Worm (Caenorhabditis elegans) whole organism, L3 larva: Measurements from ENCODE around the gene F39B3.3.
"Not testable (repeated sequence)": the region's sequence is repeated elsewhere in the genome, so short reads cannot be mapped to it uniquely, and the experiment has no call there.

ENCODE experiments used
- R02D3.7 ChIP-seq: fragments of 150-350 bp; optimal IDR thresholded peaks from 2 replicates; lab custom pipeline; 2014; ENCODE audit warnings: missing biosample characterization, missing genetic modification characterization
- ZK546.5 ChIP-seq: sonication (generic microtip); optimal IDR thresholded peaks from 2 replicates; lab custom pipeline; 2017; ENCODE audit warnings: missing biosample characterization, missing genetic modification characterization
- ama-1 ChIP-seq: fragments of 150-350 bp; optimal IDR thresholded peaks from 2 replicates; lab custom pipeline; 2018
- ceh-28 ChIP-seq: fragments of 150-350 bp; optimal IDR thresholded peaks from 2 replicates; lab custom pipeline; 2014; ENCODE audit warnings: missing biosample characterization, missing genetic modification reagents, missing genetic modification characterization
- ceh-9 ChIP-seq: sonication (generic microtip); optimal IDR thresholded peaks from 2 replicates; lab custom pipeline; 2018; ENCODE audit warnings: missing biosample characterization, missing genetic modification characterization
- daf-12 ChIP-seq: fragments of 150-350 bp; optimal IDR thresholded peaks from 2 replicates; lab custom pipeline; 2014; ENCODE audit warnings: missing biosample characterization, missing genetic modification reagents, missing genetic modification characterization
- egl-5 ChIP-seq: fragments of 150-350 bp; optimal IDR thresholded peaks from 2 replicates; lab custom pipeline; 2017; ENCODE audit warnings: missing biosample characterization, missing genetic modification reagents, missing genetic modification characterization, inconsistent platforms
- elt-1 ChIP-seq: fragments of 150-350 bp; optimal IDR thresholded peaks from 2 replicates; lab custom pipeline; 2014; ENCODE audit warnings: missing biosample characterization, missing genetic modification characterization
- elt-3 ChIP-seq, 3 experiments: fragments of 150-350 bp in 1 of 3; sonication (generic microtip) in 2 of 3; optimal IDR thresholded peaks; 2 replicates in 2 of 3; 4 replicates in 1 of 3; lab custom pipeline; 2014 to 2017; ENCODE audit warnings: missing biosample characterization in 3 of 3, missing genetic modification characterization in 3 of 3
- eor-1 ChIP-seq, 2 experiments: fragments of 150-350 bp; optimal IDR thresholded peaks; 2 replicates each; lab custom pipeline; 2014 to 2018; ENCODE audit warnings: missing biosample characterization in 2 of 2, missing genetic modification characterization in 2 of 2
- fkh-10 ChIP-seq: sonication (generic microtip); optimal IDR thresholded peaks from 2 replicates; lab custom pipeline; 2017; ENCODE audit warnings: missing biosample characterization, missing genetic modification reagents, missing genetic modification characterization
- hmg-11 ChIP-seq: sonication (generic microtip); optimal IDR thresholded peaks from 2 replicates; lab custom pipeline; 2016; ENCODE audit warnings: missing genetic modification characterization, missing compliant biosample characterization
- jun-1 ChIP-seq: fragments of 150-350 bp; optimal IDR thresholded peaks from 2 replicates; lab custom pipeline; 2014; ENCODE audit warnings: missing biosample characterization, missing genetic modification reagents, missing genetic modification characterization
- lin-15B ChIP-seq: fragments of 150-350 bp; optimal IDR thresholded peaks from 2 replicates; lab custom pipeline; 2014; ENCODE audit warnings: missing biosample characterization, missing genetic modification characterization
- lin-39 ChIP-seq: fragments of 150-350 bp; optimal IDR thresholded peaks from 2 replicates; lab custom pipeline; 2018; ENCODE audit warnings: missing biosample characterization, missing genetic modification reagents, missing genetic modification characterization
- lsy-12 ChIP-seq: sonication (generic microtip); optimal IDR thresholded peaks from 2 replicates; lab custom pipeline; 2016; ENCODE audit warnings: mild to moderate bottlenecking, missing genetic modification characterization, missing compliant biosample characterization
- mdl-1 ChIP-seq: fragments of 150-350 bp; optimal IDR thresholded peaks from 2 replicates; lab custom pipeline; 2014; ENCODE audit warnings: missing biosample characterization, missing genetic modification characterization
- nhr-11 ChIP-seq: fragments of 150-350 bp; optimal IDR thresholded peaks from 2 replicates; lab custom pipeline; 2014; ENCODE audit warnings: missing biosample characterization, missing genetic modification characterization
- nhr-12 ChIP-seq: fragments of 150-350 bp; optimal IDR thresholded peaks from 2 replicates; lab custom pipeline; 2014; ENCODE audit warnings: missing biosample characterization, missing genetic modification characterization
- nhr-23 ChIP-seq: fragments of 150-350 bp; optimal IDR thresholded peaks from 2 replicates; lab custom pipeline; 2014; ENCODE audit warnings: missing biosample characterization, missing genetic modification reagents, missing genetic modification characterization
- nhr-237 ChIP-seq: fragments of 150-350 bp; optimal IDR thresholded peaks from 2 replicates; lab custom pipeline; 2014; ENCODE audit warnings: missing biosample characterization, missing genetic modification characterization
- nhr-25 ChIP-seq: sonication (generic microtip); optimal IDR thresholded peaks from 2 replicates; lab custom pipeline; 2017; ENCODE audit warnings: missing biosample characterization, missing genetic modification characterization
- nhr-28 ChIP-seq: fragments of 150-350 bp; optimal IDR thresholded peaks from 2 replicates; lab custom pipeline; 2014; ENCODE audit warnings: missing biosample characterization, missing genetic modification characterization
- nhr-43 ChIP-seq: sonication (generic microtip); optimal IDR thresholded peaks from 2 replicates; lab custom pipeline; 2016; ENCODE audit warnings: mild to moderate bottlenecking, missing genetic modification characterization, missing compliant biosample characterization; ENCODE audit not compliant: poor library complexity, severe bottlenecking
- nhr-67 ChIP-seq: fragments of 150-350 bp; optimal IDR thresholded peaks from 2 replicates; lab custom pipeline; 2014; ENCODE audit warnings: missing biosample characterization, missing genetic modification characterization
- nhr-76 ChIP-seq: fragments of 150-350 bp; sonication (generic microtip); optimal IDR thresholded peaks from 5 replicates; lab custom pipeline; 2014; ENCODE audit warnings: missing biosample characterization, missing genetic modification characterization
- nhr-77 ChIP-seq: fragments of 150-350 bp; optimal IDR thresholded peaks from 2 replicates; lab custom pipeline; 2014; ENCODE audit warnings: missing biosample characterization, missing genetic modification characterization
- pha-4 ChIP-seq: fragments of 150-350 bp; optimal IDR thresholded peaks from 2 replicates; lab custom pipeline; 2014; ENCODE audit warnings: missing biosample characterization, missing genetic modification reagents, missing genetic modification characterization
- sea-2 ChIP-seq: fragments of 150-350 bp; sonication (generic microtip); optimal IDR thresholded peaks from 4 replicates; lab custom pipeline; 2014; ENCODE audit warnings: missing biosample characterization, missing genetic modification reagents, missing genetic modification characterization
- snpc-4 ChIP-seq: fragments of 150-350 bp; optimal IDR thresholded peaks from 2 replicates; lab custom pipeline; 2014; ENCODE audit warnings: missing biosample characterization, missing genetic modification characterization
- tbx-2 ChIP-seq: sonication (generic microtip); optimal IDR thresholded peaks from 2 replicates; lab custom pipeline; 2016; ENCODE audit warnings: mild to moderate bottlenecking, missing genetic modification characterization, missing compliant biosample characterization
- unc-62 ChIP-seq: fragments of 150-350 bp; sonication (generic microtip); optimal IDR thresholded peaks from 4 replicates; lab custom pipeline; 2014; ENCODE audit warnings: missing biosample characterization, missing genetic modification reagents, missing genetic modification characterization

F39B3.3 gene

ce11 chrX:17567378-17567777 lies 11.5 kb downstream of the F39B3.3 start, which contains the start of gene F39B3.7:
Gene F39B3.7, minus strand, starts transcription at chrX:17567478.
- TF ChIP-seq lsy-12: no peak
- no peak for TF ChIP-seq tbx-2 (tag; lab: Kevin White, UChicago)
- TF ChIP-seq elt-3 (tag; optimal IDR thresholded peaks at IDR 0.05; lab: Kevin White, UChicago): no peak
- TF ChIP-seq snpc-4 (tag; lab: Kevin White, UChicago): no peak
- no peak for TF ChIP-seq lin-39 (tag; lab: Kevin White, UChicago)
- TF ChIP-seq sea-2: no peak
- no peak for TF ChIP-seq ceh-28 (tag; lab: Kevin White, UChicago)
- no peak for TF ChIP-seq ama-1
- no peak for TF ChIP-seq fkh-10 (GFP tag; lab: Kevin White, UChicago)
- TF ChIP-seq lin-15B (tag; lab: Kevin White, UChicago): no peak
- no peak for TF ChIP-seq mdl-1
- no peak for TF ChIP-seq nhr-237

DNA sequence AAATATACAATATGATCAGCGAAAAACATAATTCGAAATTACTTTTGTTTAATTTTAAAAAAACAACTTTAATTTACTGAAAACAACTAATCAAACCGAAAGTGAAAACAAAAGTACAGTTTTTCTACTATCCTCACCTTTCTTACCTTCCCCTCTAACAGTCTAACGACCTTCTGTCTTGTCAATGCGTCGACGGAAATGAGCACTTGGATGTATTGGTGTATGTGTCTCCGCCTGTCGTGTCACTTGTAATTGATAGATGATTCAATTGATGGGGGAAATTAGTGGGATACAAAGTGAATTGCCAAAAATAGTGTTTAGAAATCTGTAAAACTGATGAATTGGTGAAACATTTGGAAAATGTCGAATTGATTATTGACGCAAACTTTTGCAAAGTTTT lies 15.5 kb downstream of the F39B3.3 start, which contains the start of gene F31A3.5:
F31A3.5 (minus strand) TSS at position 200 of the 400 bp plus-strand sequence.
- TF ChIP-seq nhr-23 (tag; lab: Kevin White, UChicago) (no peak), elt-1 (tag; lab: Kevin White, UChicago) (no peak), nhr-76 (tag; lab: Kevin White, UChicago) (no peak), sea-2 (no peak), eor-1 (tag; optimal IDR thresholded peaks at IDR 0.05; lab: Kevin White, UChicago) (no peak), lin-39 (tag; lab: Kevin White, UChicago) (no peak), mdl-1 (no peak), ZK546.5 (tag; lab: Kevin White, UChicago) (no peak), R02D3.7 (tag; lab: Kevin White, UChicago) (no peak), nhr-28 (tag; lab: Kevin White, UChicago) (no peak)

DNA sequence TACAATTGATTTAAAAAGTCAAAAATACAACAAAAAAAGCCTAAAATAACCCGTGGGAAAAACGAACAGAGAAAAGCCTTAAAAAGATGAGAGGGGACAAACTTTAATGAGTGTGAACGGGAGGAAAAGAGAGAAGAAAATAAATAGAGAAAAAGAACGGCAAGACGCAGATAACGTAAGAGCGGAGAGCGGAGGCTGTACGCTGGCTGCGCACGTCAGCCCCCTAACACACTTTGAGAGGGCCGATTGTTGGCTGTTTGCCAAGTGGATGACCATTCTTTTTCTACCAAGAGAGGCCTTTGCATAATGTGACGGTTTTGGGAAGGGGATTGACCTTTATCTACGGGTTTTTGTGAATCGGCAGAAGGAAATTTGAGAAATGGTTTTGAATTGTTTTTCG lies 16.7 kb downstream of the F39B3.3 start:
- TF ChIP-seq egl-5 (no peak), nhr-25 (peak; percentile 61), pha-4 (peak; percentile 82), elt-3 (tag; optimal IDR thresholded peaks at IDR 0.05; lab: Kevin White, UChicago) (no peak), hmg-11 (tag; lab: Kevin White, UChicago) (peak; percentile 2), lsy-12 (no peak), unc-62 (no peak), ceh-9 (tag; lab: Kevin White, UChicago) (no peak)

ce11 chrX:17553772-17554171 lies 25.1 kb downstream of the F39B3.3 start:
- TF ChIP-seq nhr-43: no peak
- no peak for TF ChIP-seq daf-12
- TF ChIP-seq nhr-23 (tag; lab: Kevin White, UChicago): no peak
- no peak for TF ChIP-seq snpc-4 (tag; lab: Kevin White, UChicago)
- no peak for TF ChIP-seq jun-1 (tag; lab: Kevin White, UChicago)
- no peak for TF ChIP-seq mdl-1
- no peak for TF ChIP-seq lin-39 (tag; lab: Kevin White, UChicago)
- TF ChIP-seq egl-5: no peak
- TF ChIP-seq ceh-28 (tag; lab: Kevin White, UChicago): no peak
- TF ChIP-seq ceh-9 (tag; lab: Kevin White, UChicago): no peak
- TF ChIP-seq nhr-77 (tag; lab: Kevin White, UChicago): no peak
- no peak for TF ChIP-seq R02D3.7 (tag; lab: Kevin White, UChicago)
- no peak for TF ChIP-seq nhr-76 (tag; lab: Kevin White, UChicago)
- TF ChIP-seq nhr-12: no peak
- no peak for TF ChIP-seq ZK546.5 (tag; lab: Kevin White, UChicago)
- TF ChIP-seq lin-15B (tag; lab: Kevin White, UChicago): no peak
- TF ChIP-seq, all 47 proteins: peak for 0

DNA sequence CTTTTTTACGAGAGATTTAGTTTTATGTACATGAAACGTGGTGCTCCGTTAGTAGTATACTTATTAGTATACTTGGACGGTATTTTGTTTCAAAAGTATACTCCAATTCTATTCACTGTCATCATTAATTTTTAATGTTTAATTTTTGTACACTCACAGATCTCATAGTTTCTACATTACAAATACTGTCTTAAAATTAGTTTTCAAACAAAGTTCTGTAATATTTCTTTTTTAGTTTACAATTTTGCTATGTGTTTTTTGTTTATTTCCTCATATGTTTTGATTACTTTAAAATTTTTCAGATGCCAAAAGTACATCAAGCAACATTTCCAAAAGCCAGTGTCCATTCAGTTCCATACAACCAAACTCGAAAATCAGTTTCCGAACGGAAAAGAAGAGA lies 28.2 kb downstream of the F39B3.3 start, which contains the start of gene hlh-28:
hlh-28 (plus strand) TSS at position 301 of the 400 bp plus-strand sequence.
- not testable (repeated sequence) for TF ChIP-seq hmg-11, elt-1, nhr-11 (tag; lab: Kevin White, UChicago)

- not testable (repeated sequence) for TF ChIP-seq nhr-23 (tag; lab: Kevin White, UChicago); nhr-67 (tag; lab: Kevin White, UChicago); elt-3 (tag; optimal IDR thresholded peaks at IDR 0.05; lab: Kevin White, UChicago)
Measured at ce11 chrX:17548539-17548938, 30.4 kb downstream of the F39B3.3 start, which contains the start of gene hlh-29. Gene hlh-29, minus strand, starts transcription at chrX:17548639.
